Worm (Caenorhabditis elegans) whole organism, L4/young adult: ENCODE data around the gene W06G6.17.

Experiments used
- W03F9.2 ChIP-seq: fragments of 150-350 bp; optimal IDR thresholded peaks from 2 replicates; lab custom pipeline; 2014; ENCODE audit warnings: missing biosample characterization, missing genetic modification characterization
- dao-5 ChIP-seq: sonication (generic microtip); optimal IDR thresholded peaks from 2 replicates; lab custom pipeline; 2016; ENCODE audit warnings: missing genotype, missing genetic modification characterization, moderate library complexity, missing compliant biosample characterization
- him-1 ChIP-seq: sonication (generic microtip); optimal IDR thresholded peaks from 2 replicates; lab custom pipeline; 2016; ENCODE audit warnings: missing genotype, missing genetic modification reagents, missing genetic modification characterization, missing compliant biosample characterization

Gene W06G6.17

ce11 chrV:16628991-16629390 lies 16.1 kb downstream of the W06G6.17 start, which contains the start of gene W06G6.2:
TSS of gene W06G6.2 (plus strand) at chrV:16629291.
- TF ChIP-seq him-1 (tag; lab: Kevin White, UChicago) (no peak), dao-5 (tag; lab: Kevin White, UChicago) (no peak), W03F9.2 (tag; lab: Kevin White, UChicago) (no peak)

- TF ChIP-seq him-1 (tag; lab: Kevin White, UChicago) = no peak
- no peak for TF ChIP-seq W03F9.2 (tag; lab: Kevin White, UChicago)
- TF ChIP-seq dao-5 (tag; lab: Kevin White, UChicago) = no peak
These were observed 17.1 kb downstream of the W06G6.17 start, which contains the start of gene oac-53 for ce11 chrV:16627962-16628361. TSS of gene oac-53 (minus strand) at chrV:16627970.

DNA sequence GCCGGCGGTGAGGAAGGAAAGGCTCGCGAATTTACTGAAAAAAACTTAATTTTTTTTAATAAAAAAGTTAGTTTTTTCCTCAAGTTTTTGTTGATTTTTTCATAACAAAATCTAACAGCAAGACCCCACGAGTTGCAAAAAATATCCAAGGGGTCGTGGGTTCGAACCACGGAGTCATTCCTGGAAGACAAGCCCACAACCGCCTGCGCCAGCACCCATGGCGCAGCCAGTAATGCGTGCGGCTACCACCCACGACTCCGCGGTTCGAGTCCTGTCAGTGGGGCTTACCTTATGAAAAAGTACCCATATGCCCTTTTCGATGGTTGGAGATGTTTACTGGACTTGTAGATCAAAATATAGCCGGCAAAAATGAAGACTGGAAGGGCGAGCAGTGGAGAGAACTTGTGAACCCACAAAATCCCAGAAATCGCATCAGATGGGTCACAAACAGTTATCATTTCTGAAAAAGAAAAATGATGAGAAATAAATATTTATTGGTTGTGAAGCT lies 22.2 kb downstream of the W06G6.17 start, which contains the start of gene Y70C5A.2:
TSS of gene Y70C5A.2 (minus strand) at position 458 of the 508 bp plus-strand sequence.
- TF ChIP-seq W03F9.2 (tag; lab: Kevin White, UChicago) (no peak), dao-5 (tag; lab: Kevin White, UChicago) (no peak), him-1 (tag; lab: Kevin White, UChicago) (no peak)

ce11 chrV:16621894-16622293 lies 23.2 kb downstream of the W06G6.17 start:
- TF ChIP-seq W03F9.2 (tag; lab: Kevin White, UChicago) (no peak), him-1 (tag; lab: Kevin White, UChicago) (no peak), dao-5 (tag; lab: Kevin White, UChicago) (no peak)

DNA sequence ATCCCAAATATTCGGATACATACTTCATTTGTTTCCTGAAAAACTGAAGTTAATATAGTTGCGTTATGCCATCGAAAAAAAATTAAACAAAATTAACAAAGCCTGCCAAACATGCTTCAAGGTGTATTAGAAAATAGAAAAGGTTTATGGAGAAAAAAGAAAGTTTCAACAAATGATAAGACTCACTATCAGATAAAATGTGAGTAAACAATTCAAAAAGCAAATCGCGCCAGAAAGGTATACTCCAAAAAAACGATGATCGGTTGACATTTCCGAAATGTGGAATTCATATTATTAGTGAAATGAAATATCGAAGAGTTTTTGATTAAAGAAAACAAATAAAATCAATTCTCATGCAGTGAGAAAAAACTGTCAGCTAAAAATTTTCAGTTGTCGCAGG lies 24.2 kb downstream of the W06G6.17 start, which contains the start of gene Y70C5A.3:
TSS of gene Y70C5A.3 (minus strand) at position 50 of the 400 bp plus-strand sequence.
- TF ChIP-seq W03F9.2 (tag; lab: Kevin White, UChicago) = no peak
- TF ChIP-seq him-1 (tag; lab: Kevin White, UChicago) = no peak
- TF ChIP-seq dao-5 (tag; lab: Kevin White, UChicago) = no peak

ce11 chrV:16617462-16617861 lies 27.6 kb downstream of the W06G6.17 start, which contains the start of gene Y70C5A.4:
TSS of gene Y70C5A.4 (plus strand) at chrV:16617762.
- no peak for TF ChIP-seq W03F9.2 (tag; lab: Kevin White, UChicago)
- no peak for TF ChIP-seq him-1 (tag; lab: Kevin White, UChicago)
- no peak for TF ChIP-seq dao-5 (tag; lab: Kevin White, UChicago)

- no peak for TF ChIP-seq dao-5 (tag; lab: Kevin White, UChicago)
- TF ChIP-seq W03F9.2 (tag; lab: Kevin White, UChicago) = no peak
- TF ChIP-seq him-1 (tag; lab: Kevin White, UChicago) = no peak
These were observed 34.2 kb downstream of the W06G6.17 start, which contains the start of gene srw-54 for ce11 chrV:16610791-16611385. TSS of gene srw-54 (plus strand) at chrV:16611335.

DNA sequence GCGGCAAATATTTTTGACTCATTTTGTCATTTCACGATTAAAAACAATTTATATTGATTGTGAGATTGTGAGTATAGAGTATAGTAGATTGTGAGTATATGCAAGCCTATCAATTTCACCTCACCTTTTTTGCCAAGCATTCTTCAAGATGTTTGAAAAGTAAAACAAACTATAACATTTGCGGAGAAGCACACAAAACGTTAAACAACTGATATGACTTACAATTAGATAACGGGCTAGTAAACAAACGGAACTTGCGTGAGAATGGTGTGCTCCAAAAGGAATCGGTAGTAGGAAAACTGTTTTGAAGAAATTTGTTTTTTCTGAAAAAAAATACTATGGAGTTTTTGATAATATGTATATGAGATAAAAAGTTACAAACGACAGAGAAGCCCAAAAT lies 35.0 kb downstream of the W06G6.17 start:
- TF ChIP-seq him-1 (tag; lab: Kevin White, UChicago) (no peak), W03F9.2 (tag; lab: Kevin White, UChicago) (no peak), dao-5 (tag; lab: Kevin White, UChicago) (no peak)

- no peak for TF ChIP-seq W03F9.2 (tag; lab: Kevin White, UChicago)
- no peak for TF ChIP-seq dao-5 (tag; lab: Kevin White, UChicago)
- no peak for TF ChIP-seq him-1 (tag; lab: Kevin White, UChicago)
These were observed 36.6 kb downstream of the W06G6.17 start for ce11 chrV:16608478-16608877.

ce11 chrV:16606313-16606712 lies 38.7 kb downstream of the W06G6.17 start, which contains the start of gene Y32B12C.1:
TSS of gene Y32B12C.1 (plus strand) at chrV:16606613.
- TF ChIP-seq him-1 (tag; lab: Kevin White, UChicago) (no peak), W03F9.2 (tag; lab: Kevin White, UChicago) (no peak), dao-5 (tag; lab: Kevin White, UChicago) (no peak)

ce11 chrV:16605463-16605862 lies 39.6 kb downstream of the W06G6.17 start:
- TF ChIP-seq him-1 (tag; lab: Kevin White, UChicago) = no peak
- TF ChIP-seq W03F9.2 (tag; lab: Kevin White, UChicago) = no peak
- no peak for TF ChIP-seq dao-5 (tag; lab: Kevin White, UChicago)

DNA sequence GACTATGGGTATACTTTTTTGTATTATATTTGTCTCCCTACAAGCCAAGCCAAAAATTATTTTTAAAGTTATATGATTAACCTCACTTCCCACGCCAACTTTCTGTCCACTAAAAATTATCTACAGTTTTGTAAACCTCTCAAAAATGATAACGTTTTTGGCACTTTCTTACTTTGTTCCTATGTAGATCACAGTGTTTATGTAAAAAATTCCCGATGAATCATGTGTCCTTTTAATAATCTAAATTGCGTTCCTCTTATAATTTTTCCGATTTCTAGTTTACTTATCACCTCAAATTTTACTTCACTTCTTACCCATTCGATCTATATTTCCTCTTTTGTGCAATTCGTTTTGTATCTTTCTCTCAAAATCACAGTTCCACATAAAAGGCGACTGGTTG lies 40.8 kb downstream of the W06G6.17 start:
- TF ChIP-seq W03F9.2 (tag; lab: Kevin White, UChicago) (no peak), him-1 (tag; lab: Kevin White, UChicago) (no peak), dao-5 (tag; lab: Kevin White, UChicago) (no peak)

DNA sequence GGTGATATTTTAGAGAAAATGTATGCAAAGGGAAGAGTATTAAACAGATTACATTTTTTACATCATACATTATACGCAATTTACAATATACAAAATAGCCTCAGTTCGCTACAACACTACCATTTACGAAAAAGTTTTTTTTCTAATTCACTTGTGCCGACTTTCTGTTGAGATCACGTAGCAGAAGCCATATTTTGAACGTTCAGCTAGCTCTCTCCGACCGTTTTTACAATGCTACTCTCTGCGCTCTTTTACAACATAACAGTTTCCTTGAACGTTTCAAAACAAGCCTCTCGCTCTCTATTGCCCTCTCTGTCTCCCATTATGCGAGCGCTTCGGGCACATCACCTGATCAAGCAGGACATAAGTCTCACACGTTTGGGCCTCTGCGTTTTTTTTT lies 41.9 kb downstream of the W06G6.17 start, which contains the start of gene T03E6.8:
TSS of gene T03E6.8 (minus strand) at position 101 of the 400 bp plus-strand sequence.
- TF ChIP-seq him-1 (tag; lab: Kevin White, UChicago) (no peak), dao-5 (tag; lab: Kevin White, UChicago) (no peak), W03F9.2 (tag; lab: Kevin White, UChicago) (no peak)
